Fruit fly (Drosophila melanogaster): ENCODE data around the gene CG33298.

- TF ChIP-seq bab1 (GFP tag; optimal IDR thresholded peaks at IDR 0.05) (no peak), CG1620 (GFP tag; optimal IDR thresholded peaks at IDR 0.05) (no peak), tj (GFP tag; optimal IDR thresholded peaks at IDR 0.05) (no peak), CG14711 (tag; optimal IDR thresholded peaks at IDR 0.05) (no peak), ovo (GFP tag; optimal IDR thresholded peaks at IDR 0.05) (no peak), toe (GFP tag; optimal IDR thresholded peaks at IDR 0.05) (no peak), Clk (GFP tag; optimal IDR thresholded peaks at IDR 0.05) (no peak), cnc (optimal IDR thresholded peaks at IDR 0.05) (no peak), kay (GFP tag; ENCODE audit: borderline replicate concordance) (no peak), CG11617 (GFP tag; optimal IDR thresholded peaks at IDR 0.05) (no peak), cic (GFP tag; optimal IDR thresholded peaks at IDR 0.05) (no peak), CG12768 (GFP tag; optimal IDR thresholded peaks at IDR 0.05) (no peak), CG7101 (tag; optimal IDR thresholded peaks at IDR 0.05) (no peak), CG33017 (tag; optimal IDR thresholded peaks at IDR 0.05) (no peak)
Measured at dm6 chr2L:9460092-9460473, 35.2 kb upstream of the CG33298 start.

Measured in whole organism, adult.